Worm (Caenorhabditis elegans) whole organism, mixed stage, embryonic: ENCODE results near the gene ddn-1.

ENCODE experiments used
- blmp-1 ChIP-seq: fragments of 150-350 bp; optimal IDR thresholded peaks from 2 replicates; lab custom pipeline; 2014; ENCODE audit warnings: missing biosample characterization, missing genetic modification characterization
- elt-1 ChIP-seq: sonication (generic microtip); optimal IDR thresholded peaks from 2 replicates; lab custom pipeline; 2017; ENCODE audit warnings: missing genetic modification characterization, mild to moderate bottlenecking, missing compliant biosample characterization, antibody characterized with exemption, moderate library complexity, borderline replicate concordance; ENCODE audit not compliant: insufficient read depth
- nhr-237 ChIP-seq: fragments of 150-350 bp; optimal IDR thresholded peaks from 2 replicates; lab custom pipeline; 2014; ENCODE audit warnings: missing biosample characterization, missing genetic modification characterization
- nhr-76 ChIP-seq: sonication (generic microtip); optimal IDR thresholded peaks from 2 replicates; lab custom pipeline; 2017; ENCODE audit warnings: missing biosample characterization, missing genetic modification characterization
- snpc-4 ChIP-seq: fragments of 150-350 bp; optimal IDR thresholded peaks from 2 replicates; lab custom pipeline; 2014; ENCODE audit warnings: missing biosample characterization, missing genetic modification characterization
- unc-62 ChIP-seq: fragments of 150-350 bp; optimal IDR thresholded peaks from 2 replicates; lab custom pipeline; 2014; ENCODE audit warnings: missing biosample characterization, missing genetic modification reagents, missing genetic modification characterization

DNA sequence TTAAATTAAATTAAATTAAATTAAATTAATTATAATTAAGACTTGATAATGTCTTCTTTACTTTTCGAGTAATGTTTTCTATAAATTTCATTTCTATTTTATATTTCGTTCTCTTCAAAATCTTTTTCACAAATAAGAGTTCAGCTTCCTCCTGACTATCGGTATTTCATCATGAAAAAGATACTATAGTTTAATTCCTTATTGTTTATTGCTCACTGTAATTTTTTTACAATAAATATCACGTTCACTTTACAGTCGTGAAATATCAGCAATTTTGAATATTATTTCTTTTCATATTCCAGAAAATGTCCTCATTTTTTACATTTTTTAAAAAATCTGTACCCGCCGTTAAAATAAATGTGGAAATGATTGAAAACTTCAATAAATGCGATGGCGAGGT lies 23.9 kb downstream of the ddn-1 start, which contains the start of gene ZC196.3:
- TF ChIP-seq nhr-76 = no peak
- no peak for TF ChIP-seq snpc-4 (tag; lab: Kevin White, UChicago)
- TF ChIP-seq elt-1 (tag; lab: Kevin White, UChicago) = no peak
- TF ChIP-seq unc-62 = no peak
- TF ChIP-seq nhr-237 (tag; lab: Kevin White, UChicago) = no peak
- TF ChIP-seq blmp-1 (tag; lab: Kevin White, UChicago) = no peak
